Fruit fly (Drosophila melanogaster) whole organism, embryonic: ENCODE measurements around the gene CG31104.
A peak's percentile ranks its signal among the peaks of the same experiment; 100 is the strongest.

ENCODE experiments used
- Adf1 ChIP-seq: fragments of 200-800 bp; sonication (Bioruptor generic); IDR thresholded peaks from 2 replicates; pipeline ENCODE4 v1.3.6; 2022; ENCODE audit warnings: missing biosample characterization, missing genetic modification characterization
- Asciz ChIP-seq: fragments of 200-800 bp; sonication (Bioruptor generic); optimal IDR thresholded peaks from 2 replicates; lab custom pipeline; 2017; ENCODE audit warnings: missing biosample characterization, mild to moderate bottlenecking, missing genetic modification characterization, missing genetic modification reagents
- B-H2 ChIP-seq: fragments of 200-800 bp; sonication (Bioruptor generic); optimal IDR thresholded peaks from 2 replicates; lab custom pipeline; 2018; ENCODE audit warnings: missing biosample characterization, mild to moderate bottlenecking, missing genetic modification characterization
- CG10543 ChIP-seq: fragments of 200-800 bp; sonication (Bioruptor generic); optimal IDR thresholded peaks from 3 replicates; lab custom pipeline; 2017; ENCODE audit warnings: missing biosample characterization, mild to moderate bottlenecking, missing genetic modification characterization, moderate library complexity
- CG11560 ChIP-seq: fragments of 200-800 bp; sonication (Bioruptor generic); IDR thresholded peaks from 3 replicates; pipeline ENCODE4 v1.3.6; 2022; ENCODE audit warnings: missing biosample characterization, missing genetic modification characterization
- CG11723 ChIP-seq: fragments of 200-800 bp; sonication (Bioruptor generic); optimal IDR thresholded peaks from 2 replicates; lab custom pipeline; 2017; ENCODE audit warnings: missing biosample characterization, mild to moderate bottlenecking, missing genetic modification characterization
- CG12236 ChIP-seq: fragments of 200-800 bp; sonication (Bioruptor generic); optimal IDR thresholded peaks from 2 replicates; lab custom pipeline; 2016; ENCODE audit warnings: missing biosample characterization, missing genetic modification characterization
- CG12769 ChIP-seq: fragments of 200-800 bp; sonication (Bioruptor generic); optimal IDR thresholded peaks from 2 replicates; lab custom pipeline; 2019; ENCODE audit warnings: missing biosample characterization, mild to moderate bottlenecking, missing genetic modification characterization, moderate library complexity
- CG13296 ChIP-seq: fragments of 200-800 bp; sonication (Bioruptor generic); optimal IDR thresholded peaks from 3 replicates; lab custom pipeline; 2018; ENCODE audit warnings: missing biosample characterization, mild to moderate bottlenecking, missing genetic modification characterization
- CG13894 ChIP-seq: fragments of 200-800 bp; sonication (Bioruptor generic); optimal IDR thresholded peaks from 3 replicates; lab custom pipeline; 2018; ENCODE audit warnings: missing biosample characterization, mild to moderate bottlenecking, missing genetic modification characterization, moderate library complexity
- CG15514 ChIP-seq: fragments of 200-800 bp; sonication (Bioruptor generic); optimal IDR thresholded peaks from 3 replicates; lab custom pipeline; 2017; ENCODE audit warnings: missing biosample characterization, missing genetic modification characterization, mild to moderate bottlenecking, moderate library complexity, missing genetic modification reagents
- CG17186 ChIP-seq: fragments of 200-800 bp; sonication (Bioruptor generic); optimal IDR thresholded peaks from 3 replicates; lab custom pipeline; 2017; ENCODE audit warnings: missing biosample characterization, missing genetic modification reagents, missing genetic modification characterization
- CG1832 ChIP-seq: fragments of 200-800 bp; sonication (Bioruptor generic); optimal IDR thresholded peaks from 2 replicates; lab custom pipeline; 2017; ENCODE audit warnings: missing biosample characterization, mild to moderate bottlenecking, missing genetic modification characterization, inconsistent platforms
- CG31365 ChIP-seq: fragments of 200-800 bp; sonication (Bioruptor generic); optimal IDR thresholded peaks from 2 replicates; lab custom pipeline; 2018; ENCODE audit warnings: missing biosample characterization, mild to moderate bottlenecking, missing genetic modification characterization
- CG3163 ChIP-seq: fragments of 200-800 bp; sonication (Bioruptor generic); optimal IDR thresholded peaks from 3 replicates; lab custom pipeline; 2016; ENCODE audit warnings: missing biosample characterization, missing genetic modification characterization
- CG3407 ChIP-seq: fragments of 200-800 bp; sonication (Bioruptor generic); optimal IDR thresholded peaks from 2 replicates; lab custom pipeline; 2018; ENCODE audit warnings: missing biosample characterization, mild to moderate bottlenecking, missing genetic modification characterization
- CG3838 ChIP-seq: fragments of 200-800 bp; sonication (Bioruptor generic); optimal IDR thresholded peaks from 3 replicates; lab custom pipeline; 2016; ENCODE audit warnings: missing biosample characterization, missing genetic modification characterization
- CG6765 ChIP-seq: fragments of 200-800 bp; sonication (Bioruptor generic); optimal IDR thresholded peaks from 3 replicates; lab custom pipeline; 2017; ENCODE audit warnings: missing biosample characterization, mild to moderate bottlenecking, missing genetic modification characterization
- CG6791 ChIP-seq: fragments of 200-800 bp; sonication (Bioruptor generic); IDR thresholded peaks from 3 replicates; pipeline ENCODE4 v1.3.6; 2022; ENCODE audit warnings: missing biosample characterization, missing genetic modification characterization; ENCODE audit not compliant: partially characterized antibody
- CG6854 ChIP-seq: fragments of 200-800 bp; sonication (Bioruptor generic); optimal IDR thresholded peaks from 3 replicates; lab custom pipeline; 2017; ENCODE audit warnings: missing biosample characterization, mild to moderate bottlenecking, missing genetic modification characterization
- CG7357 ChIP-seq: fragments of 200-800 bp; sonication (Bioruptor generic); IDR thresholded peaks from 3 replicates; pipeline ENCODE4 v1.3.6; 2022; ENCODE audit warnings: missing biosample characterization, missing genetic modification characterization
- CG9609 ChIP-seq: fragments of 200-800 bp; sonication (Bioruptor generic); optimal IDR thresholded peaks from 3 replicates; lab custom pipeline; 2016; ENCODE audit warnings: missing biosample characterization, missing genetic modification characterization
- CG9797 ChIP-seq: fragments of 200-800 bp; sonication (Bioruptor generic); optimal IDR thresholded peaks from 3 replicates; lab custom pipeline; 2018; ENCODE audit warnings: missing biosample characterization, mild to moderate bottlenecking, missing genetic modification characterization
- CoRest ChIP-seq: fragments of 200-800 bp; sonication (Bioruptor generic); optimal IDR thresholded peaks from 3 replicates; lab custom pipeline; 2018; ENCODE audit warnings: missing biosample characterization, mild to moderate bottlenecking, missing genetic modification characterization, moderate library complexity
- D ChIP-seq, 2 experiments: fragments of 200-800 bp in 1 of 2; fragments of >200 bp in 1 of 2; sonication (Bioruptor generic) in 1 of 2; optimal IDR thresholded peaks; 2 replicates in 1 of 2; 3 replicates in 1 of 2; lab custom pipeline; 2017; ENCODE audit warnings: mild to moderate bottlenecking in 1 of 2, missing biosample characterization in 1 of 2, missing genetic modification characterization in 1 of 2, missing genetic modification reagents in 1 of 2
- D19A ChIP-seq: fragments of 200-800 bp; optimal IDR thresholded peaks from 3 replicates; lab custom pipeline; 2019; ENCODE audit warnings: missing biosample characterization, mild to moderate bottlenecking, missing genetic modification characterization, moderate library complexity
- Dad ChIP-seq: fragments of 200-800 bp; sonication (Bioruptor generic); optimal IDR thresholded peaks from 3 replicates; lab custom pipeline; 2016; ENCODE audit warnings: missing biosample characterization, missing genetic modification characterization
- Dip2 ChIP-seq: fragments of 200-800 bp; sonication (Bioruptor generic); IDR thresholded peaks from 2 replicates; pipeline ENCODE4 v1.3.6; 2022; ENCODE audit warnings: missing biosample characterization, missing genetic modification characterization
- Drgx ChIP-seq: fragments of 200-800 bp; sonication (Bioruptor generic); IDR thresholded peaks from 2 replicates; pipeline ENCODE4 v1.3.6; 2022; ENCODE audit warnings: missing biosample characterization, missing genetic modification characterization
- Gsc ChIP-seq: fragments of 200-800 bp; sonication (Bioruptor generic); IDR thresholded peaks from 2 replicates; pipeline ENCODE4 v1.3.6; 2022; ENCODE audit warnings: missing biosample characterization, missing genetic modification characterization
- Hmx ChIP-seq: fragments of 200-800 bp; sonication (Bioruptor generic); optimal IDR thresholded peaks from 2 replicates; lab custom pipeline; 2016; ENCODE audit warnings: missing biosample characterization, missing genetic modification characterization
- Hr78 ChIP-seq, 2 experiments: fragments of 200-800 bp in 1 of 2; fragments of >200 bp in 1 of 2; sonication (Bioruptor generic) in 1 of 2; optimal IDR thresholded peaks; 2 replicates each; lab custom pipeline; 2017 to 2019; ENCODE audit warnings: missing biosample characterization in 2 of 2, missing genetic modification characterization in 2 of 2, mild to moderate bottlenecking in 1 of 2, moderate library complexity in 1 of 2
- MBD-R2 ChIP-seq: fragments of 200-800 bp; sonication (Bioruptor generic); IDR thresholded peaks from 2 replicates; pipeline ENCODE4 v1.3.6; 2022; ENCODE audit warnings: missing biosample characterization, missing genetic modification characterization
- Mes4 ChIP-seq: fragments of 200-800 bp; sonication (Bioruptor generic); optimal IDR thresholded peaks from 2 replicates; lab custom pipeline; 2016; ENCODE audit warnings: missing biosample characterization, missing genetic modification characterization
- Nf-YA ChIP-seq: fragments of 200-800 bp; sonication (Bioruptor generic); IDR thresholded peaks from 2 replicates; pipeline ENCODE4 v1.3.6; 2022; ENCODE audit warnings: missing biosample characterization, missing genetic modification characterization
- Ravus ChIP-seq: fragments of 200-800 bp; sonication (Bioruptor generic); IDR thresholded peaks from 2 replicates; pipeline ENCODE4 v1.3.6; 2022; ENCODE audit warnings: missing biosample characterization, missing genetic modification characterization
- Side ChIP-seq: fragments of 200-800 bp; sonication (Bioruptor generic); optimal IDR thresholded peaks from 2 replicates; lab custom pipeline; 2016; ENCODE audit warnings: missing biosample characterization, missing genetic modification characterization
- bowl ChIP-seq: fragments of 200-800 bp; sonication (Bioruptor generic); IDR thresholded peaks from 2 replicates; pipeline ENCODE4 v1.3.6; 2022; ENCODE audit warnings: missing biosample characterization, missing genetic modification characterization
- ewg ChIP-seq: fragments of 200-800 bp; sonication (Bioruptor generic); optimal IDR thresholded peaks from 3 replicates; lab custom pipeline; 2017; ENCODE audit warnings: mild to moderate bottlenecking, missing biosample characterization, missing genetic modification reagents, missing genetic modification characterization
- fd96Cb ChIP-seq: fragments of 200-800 bp; sonication (Bioruptor generic); optimal IDR thresholded peaks from 2 replicates; lab custom pipeline; 2018; ENCODE audit warnings: missing biosample characterization, mild to moderate bottlenecking, missing genetic modification characterization, moderate library complexity
- hth ChIP-seq: fragments of >200 bp; optimal IDR thresholded peaks from 2 replicates; lab custom pipeline; 2017; ENCODE audit warnings: inconsistent platforms
- ind ChIP-seq: fragments of 200-800 bp; sonication (Bioruptor generic); optimal IDR thresholded peaks from 3 replicates; lab custom pipeline; 2016; ENCODE audit warnings: missing biosample characterization, missing genetic modification characterization
- jumu ChIP-seq: fragments of 200-800 bp; sonication (Bioruptor generic); optimal IDR thresholded peaks from 3 replicates; lab custom pipeline; 2016; ENCODE audit warnings: missing biosample characterization, missing genetic modification characterization
- lab ChIP-seq: fragments of 200-800 bp; sonication (Bioruptor generic); optimal IDR thresholded peaks from 3 replicates; lab custom pipeline; 2017; ENCODE audit warnings: missing biosample characterization, missing genetic modification characterization, mild to moderate bottlenecking, moderate library complexity, missing genetic modification reagents
- lola ChIP-seq, 3 experiments: fragments of >200 bp in 2 of 3; fragments of 200-800 bp in 1 of 3; sonication (Bioruptor generic) in 1 of 3; optimal IDR thresholded peaks; 2 replicates each; lab custom pipeline; 2017 to 2019; ENCODE audit warnings: missing biosample characterization in 3 of 3, missing genetic modification characterization in 3 of 3, mild to moderate bottlenecking in 1 of 3, moderate library complexity in 1 of 3
- nerfin-1 ChIP-seq: fragments of 200-800 bp; sonication (Bioruptor generic); optimal IDR thresholded peaks from 3 replicates; lab custom pipeline; 2019; ENCODE audit warnings: missing biosample characterization, mild to moderate bottlenecking, missing genetic modification characterization, moderate library complexity
- onecut ChIP-seq: fragments of 200-800 bp; sonication (Bioruptor generic); IDR thresholded peaks from 2 replicates; pipeline ENCODE4 v1.3.6; 2022; ENCODE audit warnings: missing biosample characterization, missing genetic modification characterization
- peb ChIP-seq: fragments of 200-800 bp; sonication (Bioruptor generic); IDR thresholded peaks from 2 replicates; pipeline ENCODE4 v1.3.6; 2022; ENCODE audit warnings: missing biosample characterization, missing genetic modification characterization
- ssp ChIP-seq: fragments of 200-800 bp; sonication (Bioruptor generic); IDR thresholded peaks from 2 replicates; pipeline ENCODE4 v1.3.6; 2022; ENCODE audit warnings: missing biosample characterization, missing genetic modification characterization

CG31104 gene

DNA sequence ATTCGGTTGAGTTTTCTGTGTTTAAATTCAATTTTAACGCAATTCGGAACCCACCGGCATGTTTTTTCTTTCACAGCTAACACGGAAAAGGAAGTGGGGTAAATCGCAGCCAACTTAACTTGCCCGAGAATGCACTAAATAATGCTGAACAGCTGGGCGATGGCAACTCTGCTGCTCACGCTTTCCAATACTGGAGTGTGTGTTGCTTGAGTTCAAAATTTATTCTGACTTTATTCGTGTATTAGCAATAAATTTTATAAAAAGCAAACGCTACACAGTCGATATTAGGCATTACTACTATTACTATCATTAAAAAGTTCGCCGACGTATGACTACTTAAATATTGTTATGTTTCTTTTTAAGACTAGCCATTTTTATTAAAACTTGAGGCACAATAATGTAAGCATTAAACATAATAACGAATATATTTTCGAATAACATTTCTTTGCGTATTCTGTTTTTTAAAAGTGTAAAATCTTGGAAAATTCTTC, 37.8 kb upstream of the CG31104 start, which contains the start of the genes RpS27 and Nup37 (continued):
- TF ChIP-seq D (optimal IDR thresholded peaks at IDR 0.05; lab: Kevin White, UChicago) (no peak), D (GFP tag; optimal IDR thresholded peaks at IDR 0.05; lab: Kevin White, UChicago) (peak; percentile 96), CG3407 (GFP tag; lab: Kevin White, UChicago) (peak; percentile 98), CG13296 (GFP tag; lab: Kevin White, UChicago) (peak; percentile 98), CG6791 (GFP tag; lab: Robert Waterston, UW) (peak; percentile 32; the same call in 1 of the 3 replicates), Nf-YA (peak; percentile 93), ssp (GFP tag; lab: Robert Waterston, UW) (peak; percentile 90), hth (lab: Kevin White, UChicago) (no peak), lab (GFP tag; lab: Kevin White, UChicago) (peak; percentile 99), CG1832 (no peak), ind (GFP tag; lab: Kevin White, UChicago) (peak; percentile 96), Hr78 (GFP tag; optimal IDR thresholded peaks at IDR 0.05; lab: Kevin White, UChicago) (no peak), Adf1 (GFP tag; lab: Robert Waterston, UW) (peak; percentile 79), Side (GFP tag; lab: Kevin White, UChicago) (peak; percentile 99), CG9609 (GFP tag; lab: Kevin White, UChicago) (peak; percentile 99), CG6854 (GFP tag; lab: Kevin White, UChicago) (peak; percentile 97), ewg (GFP tag; lab: Kevin White, UChicago) (peak; percentile 95), jumu (GFP tag; lab: Kevin White, UChicago) (peak; percentile 96), CG9797 (GFP tag; lab: Kevin White, UChicago) (peak; percentile 96), CG31365 (tag; lab: Kevin White, UChicago) (peak; percentile 92), nerfin-1 (tag; lab: Kevin White, UChicago) (peak; percentile 94), CG11560 (peak; percentile 89), CG17186 (GFP tag; lab: Kevin White, UChicago) (peak; percentile 96), Gsc (GFP tag; lab: Robert Waterston, UW) (peak; percentile 83; the same call in 1 of the 2 replicates), B-H2 (GFP tag; lab: Kevin White, UChicago) (peak; percentile 100), CG12769 (peak; percentile 98), CoRest (tag; lab: Kevin White, UChicago) (peak; percentile 95), CG7357 (GFP tag; lab: Robert Waterston, UW) (peak; percentile 73), bowl (peak; percentile 88), CG13894 (tag; lab: Kevin White, UChicago) (peak; percentile 96), D19A (peak; percentile 77), fd96Cb (tag; lab: Kevin White, UChicago) (peak; percentile 91), CG3163 (GFP tag; lab: Kevin White, UChicago) (peak; percentile 94), Dip2 (GFP tag; lab: Robert Waterston, UW) (0 out of 2 replicates have a peak, but pooled peaks have one; percentile 14), MBD-R2 (GFP tag; lab: Robert Waterston, UW) (peak; percentile 86), Drgx (GFP tag; lab: Robert Waterston, UW) (peak; percentile 75), CG12236 (GFP tag; lab: Kevin White, UChicago) (peak; percentile 97), CG3838 (peak; percentile 98), Dad (GFP tag; lab: Kevin White, UChicago) (peak; percentile 99), CG15514 (GFP tag; lab: Kevin White, UChicago) (peak; percentile 96), peb (GFP tag; lab: Robert Waterston, UW) (peak; percentile 89), CG6765 (peak; percentile 100), lola (GFP tag; optimal IDR thresholded peaks at IDR 0.05; lab: Kevin White, UChicago) (peak in 1 of 3 experiments; percentile 83), CG11723 (GFP tag; lab: Kevin White, UChicago) (peak; percentile 99), Hmx (GFP tag; lab: Kevin White, UChicago) (peak; percentile 86), onecut (peak; percentile 97), CG10543 (GFP tag; lab: Kevin White, UChicago) (peak; percentile 100), Asciz (peak; percentile 98), Ravus (GFP tag; lab: Robert Waterston, UW) (peak; percentile 72), Mes4 (GFP tag; lab: Kevin White, UChicago) (peak; percentile 99)
